Fruit fly (Drosophila melanogaster): ENCODE results near the gene CG13405.

DNA sequence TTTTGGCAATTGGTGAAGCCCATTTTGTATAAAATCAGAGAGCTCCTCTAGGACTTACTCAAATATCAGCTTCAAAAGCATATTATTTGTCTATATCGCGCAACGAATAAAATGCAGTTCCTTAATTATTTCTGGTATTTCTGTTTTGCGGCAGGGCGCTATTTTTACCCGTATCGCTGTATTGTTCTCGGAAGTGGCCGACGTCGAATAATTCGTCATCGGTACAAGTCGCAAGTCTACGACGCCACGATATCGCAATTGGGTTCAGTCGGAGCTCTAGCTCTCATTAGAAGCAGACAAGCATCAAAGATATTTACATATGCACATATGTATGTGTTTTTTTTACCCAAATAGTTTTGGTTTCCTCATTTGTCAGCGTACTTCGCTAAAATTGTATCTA, 28.9 kb upstream of the CG13405 start:
- TF ChIP-seq Clk (GFP tag; optimal IDR thresholded peaks at IDR 0.05) (no peak), Hr96 (GFP tag; optimal IDR thresholded peaks at IDR 0.05) (no peak), CG14711 (tag; optimal IDR thresholded peaks at IDR 0.05) (no peak), cic (GFP tag; optimal IDR thresholded peaks at IDR 0.05) (no peak), tj (GFP tag; optimal IDR thresholded peaks at IDR 0.05) (no peak), CG5204 (GFP tag; optimal IDR thresholded peaks at IDR 0.05) (no peak), Crg-1 (GFP tag; optimal IDR thresholded peaks at IDR 0.05) (no peak), CG1620 (GFP tag; optimal IDR thresholded peaks at IDR 0.05) (no peak), cnc (optimal IDR thresholded peaks at IDR 0.05) (no peak), ovo (GFP tag; optimal IDR thresholded peaks at IDR 0.05) (no peak), toe (GFP tag; optimal IDR thresholded peaks at IDR 0.05) (no peak)
